Fruit fly (Drosophila melanogaster): ENCODE data around the gene wol.

wol gene

DNA sequence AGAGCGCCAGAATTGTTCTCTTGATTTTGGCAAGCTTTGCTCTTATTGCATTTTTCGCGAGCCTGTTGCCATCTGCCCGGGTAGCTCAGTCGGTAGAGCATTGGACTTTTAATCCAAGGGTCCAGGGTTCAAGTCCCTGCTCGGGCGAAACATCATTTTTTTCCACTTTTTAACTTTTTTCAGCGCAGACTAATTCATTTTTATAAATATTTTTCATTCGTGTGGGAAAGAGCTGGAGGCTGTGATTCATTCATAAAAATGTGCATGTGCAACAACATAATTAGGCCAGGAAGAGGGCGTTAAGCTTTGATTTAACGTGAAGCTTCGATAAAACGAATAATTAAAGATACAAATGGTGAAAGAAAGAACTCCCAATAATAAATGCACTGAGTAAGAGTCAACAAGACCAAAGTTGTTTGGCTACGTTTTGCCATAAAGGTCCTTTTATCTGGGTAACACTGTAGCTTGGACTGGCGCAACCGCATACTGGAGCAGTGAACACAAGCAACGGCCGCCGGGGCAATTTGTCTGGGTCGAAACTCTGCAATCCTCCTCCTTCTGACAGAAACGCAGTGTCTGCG is 12.0 kb downstream of the wol start (continued):
- TF ChIP-seq E2f1 (GFP tag; IDR thresholded peaks at IDR 0.05), result 0 out of 2 replicates have a peak, but pooled peaks have one; percentile 12
- TF ChIP-seq CG12391 (tag; optimal IDR thresholded peaks at IDR 0.05), result no peak
- TF ChIP-seq CG2889 (GFP tag; IDR thresholded peaks at IDR 0.05), result no peak
- TF ChIP-seq Atf3 (GFP tag; optimal IDR thresholded peaks at IDR 0.05), result no peak
- peak; percentile 0 for TF ChIP-seq CG8924 (tag; optimal IDR thresholded peaks at IDR 0.05)
- TF ChIP-seq CG6689 (GFP tag; IDR thresholded peaks at IDR 0.05), result peak; percentile 41; the same call in 1 of the 2 replicates
- TF ChIP-seq tup (GFP tag; optimal IDR thresholded peaks at IDR 0.05), result no peak
- no peak for TF ChIP-seq disco-r (GFP tag; optimal IDR thresholded peaks at IDR 0.05)
- TF ChIP-seq Pdp1 (GFP tag; optimal IDR thresholded peaks at IDR 0.05), result peak in 1 of 2 experiments; percentile 23
- peak; percentile 27 for TF ChIP-seq phol (tag; optimal IDR thresholded peaks at IDR 0.05)
- 0 out of 3 replicates have a peak, but pooled peaks have one; percentile 45 for TF ChIP-seq dysf (GFP tag; IDR thresholded peaks at IDR 0.05)
- peak; percentile 27 for TF ChIP-seq lab (GFP tag; optimal IDR thresholded peaks at IDR 0.05)
- peak; percentile 15 for TF ChIP-seq CG17385 (GFP tag; optimal IDR thresholded peaks at IDR 0.05)
- peak; percentile 31; the same call in 1 of the 2 replicates for TF ChIP-seq Ptx1 (GFP tag; IDR thresholded peaks at IDR 0.05)
- TF ChIP-seq vvl (GFP tag; IDR thresholded peaks at IDR 0.05), result peak; percentile 30; the same call in 1 of the 2 replicates
- no peak for TF ChIP-seq H2.0 (GFP tag; IDR thresholded peaks at IDR 0.05)
- no peak for TF ChIP-seq D (optimal IDR thresholded peaks at IDR 0.05)
- TF ChIP-seq D (GFP tag; optimal IDR thresholded peaks at IDR 0.05), result peak; percentile 5
- TF ChIP-seq slbo (GFP tag; IDR thresholded peaks at IDR 0.05), result peak; percentile 28; the same call in 1 of the 2 replicates
- TF ChIP-seq CG30431 (GFP tag; optimal IDR thresholded peaks at IDR 0.05), result peak; percentile 30
- TF ChIP-seq CG34422 (GFP tag; IDR thresholded peaks at IDR 0.05), result 0 out of 3 replicates have a peak, but pooled peaks have one; percentile 43
- no peak for TF ChIP-seq CG15011 (GFP tag; optimal IDR thresholded peaks at IDR 0.05)
- TF ChIP-seq Xrp1 (GFP tag; IDR thresholded peaks at IDR 0.05), result peak; percentile 35; the same call in 1 of the 2 replicates
- TF ChIP-seq scrt (GFP tag; optimal IDR thresholded peaks at IDR 0.05), result no peak
- no peak for TF ChIP-seq pfk (GFP tag; optimal IDR thresholded peaks at IDR 0.05)
- TF ChIP-seq ci (GFP tag; IDR thresholded peaks at IDR 0.05), result peak; percentile 69; the same call in 2 of the 3 replicates
- no peak for TF ChIP-seq Sry-β (GFP tag; optimal IDR thresholded peaks at IDR 0.05)
- TF ChIP-seq Rfx (GFP tag; IDR thresholded peaks at IDR 0.05), result peak; percentile 24; the same call in 1 of the 2 replicates
- TF ChIP-seq amos (GFP tag; IDR thresholded peaks at IDR 0.05; ENCODE audit: partially characterized antibody), result peak; percentile 49; the same call in 1 of the 2 replicates

DNA sequence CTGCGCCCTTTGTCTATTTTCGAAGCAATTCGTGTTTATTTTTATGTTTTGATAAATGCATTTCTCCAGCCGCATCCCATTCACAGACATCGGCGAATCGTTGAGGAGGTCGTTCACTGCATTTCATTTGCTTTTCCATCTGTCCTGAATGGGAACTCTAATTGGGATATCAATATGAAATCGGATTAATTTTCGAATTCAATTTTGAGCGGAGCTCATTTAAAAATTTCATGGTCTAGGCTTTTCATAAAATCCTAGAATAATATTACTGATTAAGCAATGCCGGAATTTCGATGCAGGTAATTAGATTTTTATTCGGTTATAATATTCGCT is 12.7 kb downstream of the wol start:
- TF ChIP-seq slp2 (GFP tag; optimal IDR thresholded peaks at IDR 0.05), result no peak
- no peak for TF ChIP-seq CG8089 (GFP tag; optimal IDR thresholded peaks at IDR 0.05)
- no peak for TF ChIP-seq hb (GFP tag; IDR thresholded peaks at IDR 0.05; ENCODE audit: partially characterized antibody)
- no peak for TF ChIP-seq Neu2 (GFP tag; optimal IDR thresholded peaks at IDR 0.05; ENCODE audit: borderline replicate concordance)
- no peak for TF ChIP-seq CG9817 (tag; optimal IDR thresholded peaks at IDR 0.05)
- TF ChIP-seq lmd (GFP tag; IDR thresholded peaks at IDR 0.05), result no peak
- TF ChIP-seq CG6765 (GFP tag; optimal IDR thresholded peaks at IDR 0.05), result no peak
- TF ChIP-seq CG6854 (GFP tag; optimal IDR thresholded peaks at IDR 0.05), result no peak
- no peak for TF ChIP-seq CG13296 (GFP tag; optimal IDR thresholded peaks at IDR 0.05)
- no peak for TF ChIP-seq eyg (GFP tag; optimal IDR thresholded peaks at IDR 0.05)
- no peak for TF ChIP-seq tup (GFP tag; optimal IDR thresholded peaks at IDR 0.05)
- no peak for TF ChIP-seq Fer1 (GFP tag; optimal IDR thresholded peaks at IDR 0.05)
- TF ChIP-seq row (GFP tag; IDR thresholded peaks at IDR 0.05), result no peak
- TF ChIP-seq lbe (GFP tag; optimal IDR thresholded peaks at IDR 0.05), result no peak
- TF ChIP-seq Dip2 (GFP tag; IDR thresholded peaks at IDR 0.05), result no peak
- no peak for TF ChIP-seq tll (GFP tag; optimal IDR thresholded peaks at IDR 0.05)
- no peak for TF ChIP-seq knrl (GFP tag; IDR thresholded peaks at IDR 0.05; ENCODE audit: partially characterized antibody)
- no peak for TF ChIP-seq CG12071 (GFP tag; optimal IDR thresholded peaks at IDR 0.05)
- no peak for TF ChIP-seq CG15514 (GFP tag; optimal IDR thresholded peaks at IDR 0.05)
- TF ChIP-seq CG16863 (GFP tag; optimal IDR thresholded peaks at IDR 0.05), result no peak
- peak; percentile 70 for TF ChIP-seq sens (GFP tag)
- no peak for TF ChIP-seq CG8765 (GFP tag; IDR thresholded peaks at IDR 0.05)
- TF ChIP-seq tin (GFP tag; optimal IDR thresholded peaks at IDR 0.05), result no peak
